Worm (Caenorhabditis elegans): ENCODE results near the gene K07H8.11.

The K07H8.11 gene

DNA sequence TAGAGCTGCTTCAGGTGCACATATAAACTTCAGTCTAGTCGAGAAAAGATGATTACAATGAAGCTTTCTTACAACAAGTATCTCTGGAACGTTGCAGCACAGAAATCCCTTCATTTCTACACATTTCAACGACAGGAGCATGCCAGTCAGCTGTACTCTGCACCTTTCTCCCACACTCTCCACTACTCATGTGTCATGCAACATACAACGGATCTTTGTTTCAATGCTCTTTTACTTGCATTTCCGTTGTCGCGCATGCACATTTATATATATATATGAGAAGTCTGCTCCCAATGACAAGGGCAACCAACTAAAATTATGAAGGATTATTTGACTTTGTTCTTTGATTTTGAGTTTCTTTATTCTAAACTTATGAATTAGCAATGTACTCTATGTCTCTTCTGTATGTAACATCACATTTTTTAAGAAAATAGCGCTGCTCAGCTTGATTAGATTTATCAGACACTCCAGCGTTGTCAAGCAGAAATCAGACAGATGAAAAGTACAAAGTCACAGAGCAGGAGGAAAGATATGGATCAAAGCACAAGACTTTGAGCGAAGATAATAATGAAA, 39.9 kb downstream of the K07H8.11 start:
- TF ChIP-seq ceh-13 (GFP tag; optimal IDR thresholded peaks at IDR 0.05) (no peak), F13C5.2 (tag; optimal IDR thresholded peaks at IDR 0.05) (no peak), ceh-36 (tag; optimal IDR thresholded peaks at IDR 0.05) (no peak), tbx-11 (GFP tag; IDR thresholded peaks at IDR 0.05) (no peak), tra-4 (tag; optimal IDR thresholded peaks at IDR 0.05) (no peak), aly-1 (tag; optimal IDR thresholded peaks at IDR 0.05) (no peak), scrt-1 (GFP tag; IDR thresholded peaks at IDR 0.05) (no peak), hmbx-1 (tag; optimal IDR thresholded peaks at IDR 0.05) (no peak), hnd-1 (tag; optimal IDR thresholded peaks at IDR 0.05) (no peak), pes-1 (GFP tag; IDR thresholded peaks at IDR 0.05) (no peak), sea-1 (GFP tag; conservative IDR thresholded peaks at IDR 0.05) (no peak), ets-7 (tag; optimal IDR thresholded peaks at IDR 0.05) (no peak), hmg-4 (GFP tag; optimal IDR thresholded peaks at IDR 0.05) (no peak), ama-1 (optimal IDR thresholded peaks at IDR 0.05) (no peak), tbx-37 (GFP tag; conservative IDR thresholded peaks at IDR 0.05) (no peak)

DNA sequence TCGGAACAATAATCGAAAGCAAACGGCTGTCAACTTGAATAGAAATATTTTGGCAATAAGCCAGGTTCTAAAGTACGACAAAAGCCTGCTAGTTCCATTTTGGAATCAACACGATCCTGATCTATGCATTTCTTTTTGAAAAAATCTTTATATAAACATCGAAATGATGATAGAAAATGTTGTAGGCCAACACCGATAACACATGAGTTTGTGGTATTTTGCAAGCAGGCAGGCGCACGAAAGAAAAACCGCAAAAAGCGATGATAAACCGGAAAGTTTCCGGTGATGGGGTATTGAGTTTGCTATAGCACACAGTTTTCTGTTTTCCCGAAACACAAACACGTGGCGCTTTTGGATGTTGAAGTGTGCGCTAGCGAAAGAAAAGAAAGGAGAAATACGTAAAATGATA, 41.0 kb downstream of the K07H8.11 start:
- TF ChIP-seq hnd-1 (tag; optimal IDR thresholded peaks at IDR 0.05): no peak
- no peak for TF ChIP-seq hmbx-1 (tag; optimal IDR thresholded peaks at IDR 0.05)
- TF ChIP-seq ceh-36 (tag; optimal IDR thresholded peaks at IDR 0.05): no peak
- no peak for TF ChIP-seq pes-1 (GFP tag; IDR thresholded peaks at IDR 0.05)
- TF ChIP-seq ama-1 (optimal IDR thresholded peaks at IDR 0.05): no peak

DNA sequence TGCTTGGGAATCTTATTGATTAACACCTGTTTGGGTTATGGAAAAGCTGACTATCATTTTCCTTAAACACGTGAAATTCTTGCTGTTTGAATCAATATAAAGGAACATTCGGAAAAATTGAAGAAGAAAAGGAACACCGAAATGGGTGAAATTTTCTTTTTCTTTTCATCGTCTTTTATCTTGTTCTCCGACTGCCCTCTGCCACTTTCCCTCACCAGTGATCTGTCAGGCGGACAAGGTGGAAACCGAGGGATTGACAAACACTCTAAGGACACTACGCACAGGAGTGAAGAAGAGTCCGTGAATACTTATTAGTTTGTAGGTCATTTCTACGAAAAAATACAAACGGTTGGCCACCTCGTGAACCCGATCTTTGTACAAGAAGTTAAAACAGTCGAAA, 41.9 kb downstream of the K07H8.11 start:
- TF ChIP-seq tbx-37 (GFP tag; conservative IDR thresholded peaks at IDR 0.05) (no peak), aly-1 (tag; optimal IDR thresholded peaks at IDR 0.05) (no peak)

- TF ChIP-seq tbx-11 (GFP tag; IDR thresholded peaks at IDR 0.05) (no peak), aly-1 (tag; optimal IDR thresholded peaks at IDR 0.05) (no peak), ama-1 (optimal IDR thresholded peaks at IDR 0.05) (no peak), sea-1 (GFP tag; conservative IDR thresholded peaks at IDR 0.05) (no peak), ceh-36 (tag; optimal IDR thresholded peaks at IDR 0.05) (no peak), pes-1 (GFP tag; IDR thresholded peaks at IDR 0.05) (no peak), B0310.2 (tag; optimal IDR thresholded peaks at IDR 0.05) (no peak), hnd-1 (tag; optimal IDR thresholded peaks at IDR 0.05) (no peak), scrt-1 (GFP tag; IDR thresholded peaks at IDR 0.05) (no peak), flt-1 (GFP tag; IDR thresholded peaks at IDR 0.05) (no peak)
Measured at ce11 chrIV:8232428-8232827, 42.7 kb downstream of the K07H8.11 start.

DNA sequence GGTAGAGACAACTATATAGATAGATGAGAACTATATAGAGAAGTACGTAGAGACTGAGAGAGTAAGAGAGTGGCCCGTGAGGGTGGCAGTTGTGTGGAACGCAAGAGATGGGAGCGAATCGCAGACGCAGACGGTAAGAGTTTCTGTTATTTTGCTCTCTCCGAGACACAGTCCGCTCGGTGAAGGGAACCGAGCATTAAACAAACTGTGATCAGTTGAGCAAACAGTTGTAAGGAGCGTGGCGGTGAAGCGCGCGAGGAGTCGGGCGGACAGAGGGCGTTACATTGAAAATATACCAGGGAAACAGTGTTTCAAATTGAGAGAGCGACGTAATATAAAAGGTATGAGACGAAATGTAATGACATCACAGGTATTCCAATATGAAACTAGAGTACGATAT, 45.6 kb downstream of the K07H8.11 start:
- no peak for TF ChIP-seq ets-7 (tag; optimal IDR thresholded peaks at IDR 0.05)
- TF ChIP-seq B0310.2 (tag; optimal IDR thresholded peaks at IDR 0.05): peak; percentile 25
- TF ChIP-seq tbx-11 (GFP tag; IDR thresholded peaks at IDR 0.05): no peak
- TF ChIP-seq F13C5.2 (tag; optimal IDR thresholded peaks at IDR 0.05): peak; percentile 1

ce11 chrIV:8226474-8226873, 48.7 kb downstream of the K07H8.11 start:
- TF ChIP-seq B0310.2 (tag; optimal IDR thresholded peaks at IDR 0.05): no peak

ce11 chrIV:8225357-8225756, 49.8 kb downstream of the K07H8.11 start, which contains the start of gene serp-1.2:
TSS of gene serp-1.2 (plus strand) at chrIV:8225674.
- TF ChIP-seq sea-1 (GFP tag; conservative IDR thresholded peaks at IDR 0.05) (no peak), ama-1 (optimal IDR thresholded peaks at IDR 0.05) (no peak)
